Fruit fly (Drosophila melanogaster): Measurements from ENCODE around the gene CG44532.

The CG44532 gene

dm6 chrX:9134922-9135453, 26.9 kb upstream of the CG44532 start, which contains the start of gene fend (continued):
- TF ChIP-seq CG14710 (tag; optimal IDR thresholded peaks at IDR 0.05) (peak; percentile 47), Doc3 (GFP tag; IDR thresholded peaks at IDR 0.05; ENCODE audit: partially characterized antibody) (no peak), CG30020 (tag; optimal IDR thresholded peaks at IDR 0.05) (peak; percentile 2), CG15514 (GFP tag; optimal IDR thresholded peaks at IDR 0.05) (peak; percentile 97), B-H1 (GFP tag; IDR thresholded peaks at IDR 0.05) (no peak), CG13123 (GFP tag; optimal IDR thresholded peaks at IDR 0.05) (no peak), CG4854 (GFP tag; optimal IDR thresholded peaks at IDR 0.05) (no peak), Antp (GFP tag; optimal IDR thresholded peaks at IDR 0.05) (no peak), CG16815 (GFP tag; optimal IDR thresholded peaks at IDR 0.05) (no peak), CG12769 (tag; optimal IDR thresholded peaks at IDR 0.05) (peak; percentile 31), Dip3 (GFP tag; optimal IDR thresholded peaks at IDR 0.05) (no peak), Taf1 (GFP tag; IDR thresholded peaks at IDR 0.05) (no peak), peb (GFP tag; IDR thresholded peaks at IDR 0.05) (no peak), luna (GFP tag; optimal IDR thresholded peaks at IDR 0.05) (no peak), br (optimal IDR thresholded peaks at IDR 0.05) (no peak), CG33557 (GFP tag; optimal IDR thresholded peaks at IDR 0.05) (peak; percentile 47), sim (GFP tag; IDR thresholded peaks at IDR 0.05) (no peak), jigr1 (GFP tag; IDR thresholded peaks at IDR 0.05) (no peak), Drgx (GFP tag; IDR thresholded peaks at IDR 0.05) (no peak), ash1 (GFP tag; optimal IDR thresholded peaks at IDR 0.05) (no peak), Med (GFP tag) (peak; percentile 63), CG8359 (GFP tag; optimal IDR thresholded peaks at IDR 0.05; ENCODE audit: borderline replicate concordance) (no peak), CG11093 (GFP tag; IDR thresholded peaks at IDR 0.05) (no peak), CG6813 (GFP tag; optimal IDR thresholded peaks at IDR 0.05) (no peak), pfk (GFP tag; optimal IDR thresholded peaks at IDR 0.05) (no peak), nerfin-1 (tag; optimal IDR thresholded peaks at IDR 0.05) (peak; percentile 35), CG10321 (GFP tag; IDR thresholded peaks at IDR 0.05) (no peak), gce (GFP tag; IDR thresholded peaks at IDR 0.05) (no peak), CG11560 (tag; IDR thresholded peaks at IDR 0.05) (no peak), CG7928 (GFP tag; optimal IDR thresholded peaks at IDR 0.05) (no peak), Bteb2 (GFP tag; optimal IDR thresholded peaks at IDR 0.05) (no peak), D19A (tag; optimal IDR thresholded peaks at IDR 0.05) (peak; percentile 42), CG12744 (GFP tag; optimal IDR thresholded peaks at IDR 0.05) (no peak), CG32532 (GFP tag; IDR thresholded peaks at IDR 0.05) (peak; percentile 28; the same call in 1 of the 2 replicates), CG1529 (GFP tag; optimal IDR thresholded peaks at IDR 0.05) (peak; percentile 17), gcm2 (GFP tag; optimal IDR thresholded peaks at IDR 0.05) (no peak), CG8944 (GFP tag; optimal IDR thresholded peaks at IDR 0.05) (no peak), CG14014 (GFP tag; IDR thresholded peaks at IDR 0.05) (no peak), Ravus (GFP tag; IDR thresholded peaks at IDR 0.05) (no peak), CHES-1-like (GFP tag; optimal IDR thresholded peaks at IDR 0.05) (no peak), ap (GFP tag; IDR thresholded peaks at IDR 0.05) (no peak), CG17359 (tag; optimal IDR thresholded peaks at IDR 0.05) (peak; percentile 11), tin (GFP tag; optimal IDR thresholded peaks at IDR 0.05) (no peak), pan (optimal IDR thresholded peaks at IDR 0.05) (no peak), pan (GFP tag; optimal IDR thresholded peaks at IDR 0.05 in 1 of 2, IDR thresholded peaks at IDR 0.05 in 1 of 2) (no peak), abd-A (tag; optimal IDR thresholded peaks at IDR 0.05) (peak; percentile 9), fd96Cb (tag; optimal IDR thresholded peaks at IDR 0.05) (no peak), Hr39 (optimal IDR thresholded peaks at IDR 0.05) (no peak), Fer3 (tag; optimal IDR thresholded peaks at IDR 0.05) (no peak), mirr (GFP tag; optimal IDR thresholded peaks at IDR 0.05) (no peak), sisA (GFP tag; IDR thresholded peaks at IDR 0.05) (no peak), Nf-YB (GFP tag; optimal IDR thresholded peaks at IDR 0.05) (no peak), CG13624 (GFP tag; optimal IDR thresholded peaks at IDR 0.05) (no peak)
